Worm (Caenorhabditis elegans) whole organism, early embryonic: ENCODE results near the gene lin-9.

ENCODE experiments used
- F13C5.2 ChIP-seq: sonication (generic microtip); optimal IDR thresholded peaks from 2 replicates; lab custom pipeline; 2017; ENCODE audit warnings: mild to moderate bottlenecking, missing genetic modification characterization, inconsistent platforms, missing compliant biosample characterization
- ceh-36 ChIP-seq: sonication (generic microtip); optimal IDR thresholded peaks from 2 replicates; lab custom pipeline; 2016; ENCODE audit warnings: missing genetic modification characterization, inconsistent platforms, missing compliant biosample characterization
- ets-7 ChIP-seq: sonication (generic microtip); optimal IDR thresholded peaks from 2 replicates; lab custom pipeline; 2016; ENCODE audit warnings: missing genotype, missing genetic modification characterization, missing compliant biosample characterization
- flt-1 ChIP-seq: fragments of 200-800 bp; sonication (Bioruptor generic); IDR thresholded peaks from 2 replicates; pipeline ENCODE4 v1.3.6; 2022; ENCODE audit warnings: missing genetic modification characterization, missing compliant biosample characterization
- hmbx-1 ChIP-seq: sonication (generic microtip); optimal IDR thresholded peaks from 2 replicates; lab custom pipeline; 2016; ENCODE audit warnings: mild to moderate bottlenecking, missing genetic modification characterization, missing compliant biosample characterization
- hmg-4 ChIP-seq: fragments of 200-800 bp; sonication (Bioruptor generic); optimal IDR thresholded peaks from 2 replicates; lab custom pipeline; 2018; ENCODE audit warnings: mild to moderate bottlenecking, missing genetic modification characterization, missing compliant biosample characterization
- pes-1 ChIP-seq: fragments of 200-800 bp; sonication (Bioruptor generic); IDR thresholded peaks from 2 replicates; pipeline ENCODE4 v1.3.6; 2022; ENCODE audit warnings: missing genetic modification reagents, missing genetic modification characterization, missing compliant biosample characterization
- tbx-11 ChIP-seq: fragments of 200-800 bp; sonication (Bioruptor generic); IDR thresholded peaks from 2 replicates; pipeline ENCODE4 v1.3.6; 2022; ENCODE audit warnings: missing genetic modification characterization, missing compliant biosample characterization
- tra-4 ChIP-seq: sonication (generic microtip); optimal IDR thresholded peaks from 2 replicates; lab custom pipeline; 2017; ENCODE audit warnings: missing genetic modification characterization, missing compliant biosample characterization

DNA sequence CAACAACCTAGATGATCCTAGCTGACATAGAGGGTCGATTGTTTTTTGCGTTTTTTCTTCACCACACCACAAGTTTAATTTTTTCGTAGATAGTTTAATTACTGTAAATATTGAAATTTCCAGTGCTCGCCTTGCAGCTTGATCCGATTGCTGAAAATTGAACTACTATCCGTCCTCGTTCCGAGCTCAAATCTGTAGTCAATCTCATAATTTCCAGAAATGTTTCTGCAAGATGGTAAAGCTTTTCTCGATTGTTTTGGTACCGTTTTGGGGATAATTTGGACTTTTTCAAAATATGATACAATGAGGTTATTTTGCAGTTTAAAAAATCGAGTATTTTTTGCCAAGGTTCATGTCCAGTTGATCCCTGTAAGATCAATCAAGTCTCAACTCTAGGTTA is 37.9 kb downstream of the lin-9 start:
- TF ChIP-seq ceh-36 (tag; lab: Kevin White, UChicago) (no peak), pes-1 (GFP tag; lab: Robert Waterston, UW) (no peak), hmbx-1 (tag; lab: Kevin White, UChicago) (no peak), tbx-11 (GFP tag; lab: Robert Waterston, UW) (no peak), flt-1 (GFP tag; lab: Robert Waterston, UW) (no peak), F13C5.2 (tag; lab: Kevin White, UChicago) (no peak), tra-4 (tag; lab: Kevin White, UChicago) (no peak), ets-7 (tag; lab: Kevin White, UChicago) (no peak), hmg-4 (GFP tag; lab: Kevin White, UChicago) (no peak)
